Fruit fly (Drosophila melanogaster) whole organism, adult: ENCODE measurements around the gene Ube4B.
A peak's percentile ranks its signal among the peaks of the same experiment; 100 is the strongest.

Experiments
- CG11617 ChIP-seq: fragments of 200-800 bp; sonication (Bioruptor generic); optimal IDR thresholded peaks from 2 replicates; lab custom pipeline; 2017; ENCODE audit warnings: mild to moderate bottlenecking, missing biosample characterization, missing genetic modification reagents, missing genetic modification characterization
- CG12768 ChIP-seq: fragments of 200-800 bp; sonication (Bioruptor generic); optimal IDR thresholded peaks from 2 replicates; lab custom pipeline; 2017; ENCODE audit warnings: missing biosample characterization, missing genetic modification characterization, mild to moderate bottlenecking, moderate library complexity, missing genetic modification reagents
- CG14711 ChIP-seq: fragments of 200-800 bp; sonication (Bioruptor generic); optimal IDR thresholded peaks from 2 replicates; lab custom pipeline; 2018; ENCODE audit warnings: missing biosample characterization, mild to moderate bottlenecking, missing genetic modification characterization, moderate library complexity
- CG1620 ChIP-seq: fragments of 200-800 bp; sonication (Bioruptor generic); optimal IDR thresholded peaks from 2 replicates; lab custom pipeline; 2016; ENCODE audit warnings: missing biosample characterization, missing genetic modification characterization
- CG5204 ChIP-seq: fragments of 200-800 bp; sonication (Bioruptor generic); optimal IDR thresholded peaks from 2 replicates; lab custom pipeline; 2016; ENCODE audit warnings: missing biosample characterization, missing genetic modification characterization
- CG7101 ChIP-seq: fragments of 200-800 bp; sonication (Bioruptor generic); optimal IDR thresholded peaks from 2 replicates; lab custom pipeline; 2018; ENCODE audit warnings: missing biosample characterization, mild to moderate bottlenecking, missing genetic modification characterization, moderate library complexity
- Crg-1 ChIP-seq: fragments of 200-800 bp; sonication (Bioruptor generic); optimal IDR thresholded peaks from 2 replicates; lab custom pipeline; 2016; ENCODE audit warnings: missing biosample characterization, missing genetic modification characterization
- bab1 ChIP-seq: fragments of 200-800 bp; sonication (Bioruptor generic); optimal IDR thresholded peaks from 3 replicates; lab custom pipeline; 2019; ENCODE audit warnings: missing biosample characterization, mild to moderate bottlenecking, missing genetic modification characterization, moderate library complexity
- kay ChIP-seq: fragments of 200-800 bp; sonication (Bioruptor generic); peaks from one replicate; lab custom pipeline; 2016; ENCODE audit warnings: missing biosample characterization, missing genetic modification characterization, borderline replicate concordance
- pad ChIP-seq: fragments of 200-800 bp; sonication (Bioruptor generic); optimal IDR thresholded peaks from 3 replicates; lab custom pipeline; 2017; ENCODE audit warnings: missing biosample characterization, missing genetic modification characterization, mild to moderate bottlenecking, moderate library complexity, missing genetic modification reagents
- tj ChIP-seq: fragments of 200-800 bp; sonication (Bioruptor generic); optimal IDR thresholded peaks from 3 replicates; lab custom pipeline; 2017; ENCODE audit warnings: missing biosample characterization, mild to moderate bottlenecking, missing genetic modification characterization, moderate library complexity
- toe ChIP-seq: fragments of 200-800 bp; sonication (Bioruptor generic); optimal IDR thresholded peaks from 2 replicates; lab custom pipeline; 2016; ENCODE audit warnings: missing biosample characterization, missing genetic modification characterization

DNA sequence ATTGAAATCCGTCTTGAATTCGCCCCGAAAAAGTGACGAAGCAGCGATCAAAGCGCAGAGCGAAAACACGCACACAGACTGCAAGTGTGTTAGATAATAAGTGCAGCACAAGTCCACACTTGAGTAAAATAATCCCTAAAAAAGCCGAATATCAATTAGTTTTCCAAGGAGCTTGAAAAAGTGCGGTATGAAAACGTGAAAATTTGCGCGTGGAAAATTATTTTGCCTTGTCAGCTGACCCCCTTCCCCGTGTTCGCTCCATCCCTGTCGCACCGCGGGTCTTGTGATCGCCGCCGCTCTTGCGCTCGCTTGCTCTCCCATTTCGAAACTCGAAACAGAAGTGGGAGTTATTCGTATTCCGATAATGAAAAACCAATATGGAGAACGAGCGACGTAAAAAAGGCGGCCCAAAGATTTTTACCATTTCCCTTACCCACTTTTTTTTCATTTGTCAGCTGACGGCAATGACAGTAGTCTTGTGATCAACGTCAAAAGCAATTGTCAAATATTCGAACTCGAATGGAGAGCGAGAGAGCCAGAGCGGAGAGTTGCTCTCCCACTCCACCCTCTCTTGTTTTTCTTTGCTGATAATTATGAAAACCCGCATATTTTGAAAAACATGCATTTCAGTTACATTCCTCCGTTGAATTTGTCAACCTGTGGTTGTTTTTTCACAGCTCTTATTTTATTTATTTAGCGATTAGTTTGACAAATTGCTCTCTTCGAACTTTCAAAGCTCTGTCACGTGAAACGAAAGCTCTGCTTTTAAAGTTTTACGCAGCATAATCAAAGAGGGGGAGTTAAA lies 44.5 kb downstream of the Ube4B start:
- TF ChIP-seq CG14711, result no peak
- peak; percentile 82 for TF ChIP-seq tj
- TF ChIP-seq Crg-1, result no peak
- TF ChIP-seq kay (GFP tag; lab: Kevin White, UChicago), result peak; percentile 93
- TF ChIP-seq CG5204, result no peak
- TF ChIP-seq CG12768, result no peak
- TF ChIP-seq pad, result no peak
- no peak for TF ChIP-seq CG1620
- TF ChIP-seq CG7101, result no peak
- no peak for TF ChIP-seq CG11617 (GFP tag; lab: Kevin White, UChicago)
- TF ChIP-seq toe (GFP tag; lab: Kevin White, UChicago), result no peak
- no peak for TF ChIP-seq bab1 (GFP tag; lab: Kevin White, UChicago)
